Worm (Caenorhabditis elegans) whole organism, early embryonic: Measurements from ENCODE around the gene C05G5.2.

Source experiments
- F13C5.2 ChIP-seq: sonication (generic microtip); optimal IDR thresholded peaks from 2 replicates; lab custom pipeline; 2017; ENCODE audit warnings: mild to moderate bottlenecking, missing genetic modification characterization, inconsistent platforms, missing compliant biosample characterization
- tbx-37 ChIP-seq: fragments of 200-800 bp; sonication (Bioruptor generic); conservative IDR thresholded peaks from 2 replicates; pipeline ENCODE4 v1.3.6; 2022; ENCODE audit warnings: missing genetic modification reagents, missing genetic modification characterization, missing compliant biosample characterization

DNA sequence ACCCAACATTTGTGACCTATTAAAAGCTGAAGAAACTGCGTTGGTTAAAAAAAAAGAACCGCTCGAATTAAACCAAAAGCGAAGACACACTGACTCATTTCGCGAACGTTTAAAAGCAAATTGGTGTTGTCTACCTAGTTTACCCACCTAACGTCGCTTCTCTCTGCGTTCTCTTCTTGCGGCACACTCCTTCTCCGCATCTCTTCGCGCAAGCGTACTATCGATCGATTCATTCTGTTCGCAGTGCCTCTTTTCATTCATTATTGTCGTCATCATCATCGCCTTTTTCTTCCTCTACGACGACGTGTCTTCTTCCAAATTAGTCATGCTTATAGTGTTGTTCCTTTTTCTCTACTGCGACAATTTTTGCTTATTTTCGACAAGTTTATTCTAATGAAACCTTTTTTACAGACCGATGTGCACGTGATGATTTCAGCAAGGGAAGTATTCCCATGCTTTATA lies 35.9 kb upstream of the C05G5.2 start, which contains the start of gene atrn-1:
- TF ChIP-seq F13C5.2 (tag; lab: Kevin White, UChicago): no peak
- no peak for TF ChIP-seq tbx-37 (GFP tag; lab: Robert Waterston, UW)
